Worm (Caenorhabditis elegans) whole organism, early embryonic: ENCODE data around the gene F44B9.8.

Source experiments
- ama-1 ChIP-seq: fragments of 150-350 bp; optimal IDR thresholded peaks from 2 replicates; lab custom pipeline; 2014
- ceh-36 ChIP-seq: sonication (generic microtip); optimal IDR thresholded peaks from 2 replicates; lab custom pipeline; 2016; ENCODE audit warnings: missing genetic modification characterization, inconsistent platforms, missing compliant biosample characterization
- ets-7 ChIP-seq: sonication (generic microtip); optimal IDR thresholded peaks from 2 replicates; lab custom pipeline; 2016; ENCODE audit warnings: missing genotype, missing genetic modification characterization, missing compliant biosample characterization
- flt-1 ChIP-seq: fragments of 200-800 bp; sonication (Bioruptor generic); IDR thresholded peaks from 2 replicates; pipeline ENCODE4 v1.3.6; 2022; ENCODE audit warnings: missing genetic modification characterization, missing compliant biosample characterization
- hmg-4 ChIP-seq: fragments of 200-800 bp; sonication (Bioruptor generic); optimal IDR thresholded peaks from 2 replicates; lab custom pipeline; 2018; ENCODE audit warnings: mild to moderate bottlenecking, missing genetic modification characterization, missing compliant biosample characterization
- hnd-1 ChIP-seq: sonication (generic microtip); optimal IDR thresholded peaks from 2 replicates; lab custom pipeline; 2016; ENCODE audit warnings: missing genetic modification characterization, missing compliant biosample characterization
- scrt-1 ChIP-seq: fragments of 200-800 bp; sonication (Bioruptor generic); IDR thresholded peaks from 2 replicates; pipeline ENCODE4 v1.3.6; 2022; ENCODE audit warnings: missing genetic modification characterization, missing compliant biosample characterization
- sea-1 ChIP-seq: fragments of 200-800 bp; sonication (Bioruptor generic); conservative IDR thresholded peaks from 2 replicates; pipeline ENCODE4 v1.3.6; 2022; ENCODE audit warnings: missing genetic modification characterization, missing compliant biosample characterization
- tbx-11 ChIP-seq: fragments of 200-800 bp; sonication (Bioruptor generic); IDR thresholded peaks from 2 replicates; pipeline ENCODE4 v1.3.6; 2022; ENCODE audit warnings: missing genetic modification characterization, missing compliant biosample characterization
- tra-4 ChIP-seq: sonication (generic microtip); optimal IDR thresholded peaks from 2 replicates; lab custom pipeline; 2017; ENCODE audit warnings: missing genetic modification characterization, missing compliant biosample characterization

DNA sequence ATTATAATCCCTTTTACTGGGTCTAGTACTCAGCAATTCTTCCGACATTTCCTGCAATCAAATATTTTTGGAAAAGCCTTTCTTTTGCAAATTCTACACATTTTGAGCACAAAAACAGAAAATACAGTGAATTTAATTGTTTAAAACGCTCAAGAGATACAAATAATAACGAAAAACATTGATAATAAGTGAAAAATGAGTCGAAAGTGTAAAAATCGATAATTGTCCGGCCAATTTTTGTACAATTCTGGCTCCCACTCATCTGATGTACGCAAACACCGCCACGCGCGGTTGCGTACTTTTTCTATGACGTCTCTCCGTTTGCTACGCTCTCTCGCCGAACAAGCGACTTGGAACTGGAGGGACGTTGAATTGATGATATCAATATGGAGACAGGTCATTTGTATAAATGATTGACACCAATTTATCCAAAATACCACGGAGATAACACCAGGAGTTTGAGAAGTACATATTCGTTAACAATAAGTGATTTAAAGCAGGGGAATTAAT, 8.6 kb downstream of the F44B9.8 start, which contains the start of gene lin-36:
- TF ChIP-seq hmg-4 (GFP tag; lab: Kevin White, UChicago) (peak; percentile 26), ama-1 (no peak), scrt-1 (GFP tag; lab: Robert Waterston, UW) (no peak), hnd-1 (tag; lab: Kevin White, UChicago) (no peak), sea-1 (GFP tag; lab: Robert Waterston, UW) (0 out of 2 replicates have a peak, but pooled peaks have one; percentile 11), ceh-36 (tag; lab: Kevin White, UChicago) (no peak), tra-4 (no peak), tbx-11 (no peak), ets-7 (tag; lab: Kevin White, UChicago) (no peak), flt-1 (GFP tag; lab: Robert Waterston, UW) (no peak)
